Worm (Caenorhabditis elegans): ENCODE measurements around the gene C45H4.13.
A peak's percentile ranks its signal among the peaks of the same experiment; 100 is the strongest.

C45H4.13 gene

ce11 chrV:2139918-2140317, 10.9 kb downstream of the C45H4.13 start, which contains the start of gene F22F7.7:
Gene F22F7.7 (minus strand): TSS chrV:2140042.
- TF ChIP-seq grh-1 (GFP tag; IDR thresholded peaks at IDR 0.05) (no peak), nhr-77 (tag; optimal IDR thresholded peaks at IDR 0.05) (no peak), nhr-28 (tag; optimal IDR thresholded peaks at IDR 0.05) (no peak), ceh-8 (GFP tag; optimal IDR thresholded peaks at IDR 0.05) (no peak), lin-14 (GFP tag; optimal IDR thresholded peaks at IDR 0.05) (no peak), hlh-17 (GFP tag; optimal IDR thresholded peaks at IDR 0.05; ENCODE audit: borderline replicate concordance) (no peak), ces-1 (GFP tag; optimal IDR thresholded peaks at IDR 0.05) (no peak)

- TF ChIP-seq elt-2 (tag; optimal IDR thresholded peaks at IDR 0.05) (no peak), lsy-2 (tag; optimal IDR thresholded peaks at IDR 0.05) (peak in 1 of 2 experiments; percentile 71), rnt-1 (tag; optimal IDR thresholded peaks at IDR 0.05) (peak; percentile 67)
Observed at ce11 chrV:2138287-2138686, 12.5 kb downstream of the C45H4.13 start.

- peak; percentile 12 for TF ChIP-seq nhr-20 (tag; optimal IDR thresholded peaks at IDR 0.05)
- no peak for TF ChIP-seq egl-27 (tag; optimal IDR thresholded peaks at IDR 0.05)
- peak; percentile 66 for TF ChIP-seq blmp-1 (tag; optimal IDR thresholded peaks at IDR 0.05)
- TF ChIP-seq swsn-7 (tag; optimal IDR thresholded peaks at IDR 0.05), result no peak
- no peak for TF ChIP-seq nhr-76 (tag; optimal IDR thresholded peaks at IDR 0.05)
- no peak for TF ChIP-seq efl-3 (GFP tag; optimal IDR thresholded peaks at IDR 0.05)
- TF ChIP-seq sptf-1 (tag; optimal IDR thresholded peaks at IDR 0.05), result no peak
- no peak for TF ChIP-seq nhr-71 (tag; optimal IDR thresholded peaks at IDR 0.05)
- TF ChIP-seq fos-1 (tag; optimal IDR thresholded peaks at IDR 0.05), result no peak
- TF ChIP-seq fkh-10 (GFP tag; optimal IDR thresholded peaks at IDR 0.05), result no peak
- no peak for TF ChIP-seq nhr-77 (tag; optimal IDR thresholded peaks at IDR 0.05)
- TF ChIP-seq nhr-85 (tag), result no peak
Observed at ce11 chrV:2137010-2137409, 13.8 kb downstream of the C45H4.13 start.

ce11 chrV:2135323-2135722, 15.5 kb downstream of the C45H4.13 start:
- TF ChIP-seq ceh-88 (GFP tag; IDR thresholded peaks at IDR 0.05) (no peak), efl-1 (optimal IDR thresholded peaks at IDR 0.05) (peak; percentile 4 to 17), efl-1 (GFP tag; optimal IDR thresholded peaks at IDR 0.05 in 1 of 2) (no peak), egl-13 (tag; optimal IDR thresholded peaks at IDR 0.05) (no peak), nhr-20 (tag; optimal IDR thresholded peaks at IDR 0.05) (peak; percentile 1), jun-1 (tag; optimal IDR thresholded peaks at IDR 0.05) (peak; percentile 56), snu-23 (GFP tag; optimal IDR thresholded peaks at IDR 0.05) (peak; percentile 7), blmp-1 (tag; optimal IDR thresholded peaks at IDR 0.05) (peak; percentile 48), ceh-82 (tag; optimal IDR thresholded peaks at IDR 0.05) (peak in 1 of 3 experiments; percentile 42), xbp-1 (tag; optimal IDR thresholded peaks at IDR 0.05) (no peak), hlh-17 (GFP tag; optimal IDR thresholded peaks at IDR 0.05; ENCODE audit: borderline replicate concordance) (no peak), nhr-71 (tag; optimal IDR thresholded peaks at IDR 0.05) (peak; percentile 31), lsy-2 (tag; optimal IDR thresholded peaks at IDR 0.05) (peak in 1 of 2 experiments; percentile 44), mep-1 (tag; optimal IDR thresholded peaks at IDR 0.05) (peak; percentile 19), lin-14 (GFP tag; optimal IDR thresholded peaks at IDR 0.05) (peak; percentile 98), fkh-8 (tag; optimal IDR thresholded peaks at IDR 0.05) (peak; percentile 34), skn-1 (tag; optimal IDR thresholded peaks at IDR 0.05) (peak; percentile 23), unc-30 (tag; optimal IDR thresholded peaks at IDR 0.05) (no peak), nhr-85 (tag) (peak; percentile 72), rnt-1 (tag; optimal IDR thresholded peaks at IDR 0.05) (peak; percentile 62)

ce11 chrV:2134340-2134739, 16.4 kb downstream of the C45H4.13 start:
- TF ChIP-seq vab-15 (tag; optimal IDR thresholded peaks at IDR 0.05) (no peak), aha-1 (tag; optimal IDR thresholded peaks at IDR 0.05) (no peak), nhr-28 (tag; optimal IDR thresholded peaks at IDR 0.05) (no peak), lin-14 (GFP tag; optimal IDR thresholded peaks at IDR 0.05) (peak; percentile 92), nhr-19 (GFP tag; conservative IDR thresholded peaks at IDR 0.05) (peak; percentile 26), lsy-2 (tag; optimal IDR thresholded peaks at IDR 0.05) (peak; percentile 9 to 18), ces-1 (GFP tag; optimal IDR thresholded peaks at IDR 0.05) (no peak), nhr-47 (tag; optimal IDR thresholded peaks at IDR 0.05) (peak; percentile 30), dsc-1 (tag; optimal IDR thresholded peaks at IDR 0.05) (peak; percentile 12), dpl-1 (GFP tag; optimal IDR thresholded peaks at IDR 0.05) (peak in 1 of 3 experiments; percentile 7), tbx-2 (tag; optimal IDR thresholded peaks at IDR 0.05) (peak; percentile 47), fkh-8 (tag; optimal IDR thresholded peaks at IDR 0.05) (peak; percentile 25), sup-37 (GFP tag; optimal IDR thresholded peaks at IDR 0.05) (no peak), unc-86 (tag; optimal IDR thresholded peaks at IDR 0.05) (peak; percentile 26), ceh-82 (tag; optimal IDR thresholded peaks at IDR 0.05) (peak in 1 of 3 experiments; percentile 8), rnt-1 (tag; optimal IDR thresholded peaks at IDR 0.05) (peak; percentile 10), unc-98 (GFP tag; IDR thresholded peaks at IDR 0.05) (no peak), nhr-11 (tag; optimal IDR thresholded peaks at IDR 0.05) (no peak), nhr-71 (tag; optimal IDR thresholded peaks at IDR 0.05) (peak; percentile 51)
